Fruit fly (Drosophila melanogaster) whole organism, wandering third instar larva: Measurements from ENCODE around the gene CG32536.

Experiments used
- Dfd ChIP-seq: fragments of >200 bp; optimal IDR thresholded peaks from 2 replicates; lab custom pipeline; 2017; ENCODE audit warnings: missing biosample characterization, missing genetic modification characterization
- Hr78 ChIP-seq: fragments of >200 bp; optimal IDR thresholded peaks from 2 replicates; lab custom pipeline; 2017; ENCODE audit warnings: missing biosample characterization, missing genetic modification characterization
- Mio ChIP-seq: sonication (Bioruptor generic); optimal IDR thresholded peaks from 2 replicates; lab custom pipeline; 2016; ENCODE audit warnings: missing biosample characterization, missing genetic modification characterization
- N ChIP-seq: fragments of >200 bp; optimal IDR thresholded peaks from 2 replicates; lab custom pipeline; 2018; ENCODE audit warnings: missing biosample characterization, missing external identifiers, missing genetic modification characterization
- Vsx2 ChIP-seq: fragments of 200-300, 225-300 bp; sonication (Bioruptor generic); optimal IDR thresholded peaks from 2 replicates; lab custom pipeline; 2018; ENCODE audit warnings: missing biosample characterization, missing genetic modification characterization; ENCODE audit not compliant: partially characterized antibody
- brk ChIP-seq: fragments of 200-800 bp; sonication (Bioruptor generic); optimal IDR thresholded peaks from 2 replicates; lab custom pipeline; 2016; ENCODE audit warnings: missing biosample characterization, mild to moderate bottlenecking, missing genetic modification characterization
- dsf ChIP-seq: sonication (Bioruptor generic); optimal IDR thresholded peaks from 2 replicates; lab custom pipeline; 2016; ENCODE audit warnings: missing biosample characterization, missing genetic modification characterization, borderline replicate concordance
- ey ChIP-seq: fragments of 200-800 bp; sonication (Bioruptor generic); optimal IDR thresholded peaks from 2 replicates; lab custom pipeline; 2016; ENCODE audit warnings: missing biosample characterization, missing genetic modification characterization
- fru ChIP-seq: fragments of 200-800 bp; sonication (Bioruptor generic); optimal IDR thresholded peaks from 3 replicates; lab custom pipeline; 2016; ENCODE audit warnings: missing biosample characterization, mild to moderate bottlenecking, missing genetic modification characterization
- h ChIP-seq: fragments of 200-800 bp; sonication (Bioruptor generic); optimal IDR thresholded peaks from 3 replicates; lab custom pipeline; 2016; ENCODE audit warnings: missing biosample characterization, mild to moderate bottlenecking, missing genetic modification characterization
- psq ChIP-seq: fragments of 200-800 bp; sonication (Bioruptor generic); optimal IDR thresholded peaks from 3 replicates; lab custom pipeline; 2017; ENCODE audit warnings: missing biosample characterization, mild to moderate bottlenecking, missing genetic modification characterization, moderate library complexity
- usp ChIP-seq: fragments of >200 bp; optimal IDR thresholded peaks from 2 replicates; lab custom pipeline; 2017; ENCODE audit warnings: missing biosample characterization, missing genetic modification characterization
- woc ChIP-seq: sonication (Bioruptor generic); optimal IDR thresholded peaks from 2 replicates; lab custom pipeline; 2016; ENCODE audit warnings: missing biosample characterization, mild to moderate bottlenecking, missing genetic modification characterization

DNA sequence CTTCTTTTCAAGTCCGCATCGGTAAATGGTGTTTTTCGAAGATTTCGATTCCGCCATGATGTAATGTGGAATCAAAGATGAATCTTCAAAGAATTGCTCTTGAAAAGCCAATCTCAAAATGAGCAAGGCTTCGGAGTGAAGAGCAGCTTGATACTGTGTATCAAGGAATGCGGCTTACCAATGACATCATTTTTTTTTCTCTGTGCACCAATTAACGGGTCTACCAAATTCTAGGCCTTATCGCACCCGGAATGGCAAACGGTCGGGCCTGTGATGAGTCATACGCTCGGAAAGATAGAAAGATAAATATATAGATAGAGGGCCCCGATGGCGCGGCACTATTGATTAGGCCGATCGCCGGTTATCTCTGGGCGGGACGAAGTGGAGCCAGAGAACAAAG, 39.9 kb upstream of the CG32536 start:
- TF ChIP-seq Dfd (GFP tag; lab: Kevin White, UChicago) (no peak), ey (GFP tag; lab: Kevin White, UChicago) (peak; percentile 42), dsf (GFP tag; lab: Kevin White, UChicago) (no peak), h (GFP tag; lab: Kevin White, UChicago) (peak; percentile 36), brk (GFP tag; lab: Kevin White, UChicago) (no peak), Hr78 (GFP tag; lab: Kevin White, UChicago) (no peak), Vsx2 (GFP tag; lab: Kevin White, UChicago) (no peak), fru (GFP tag; lab: Kevin White, UChicago) (no peak), psq (no peak), woc (no peak), Mio (GFP tag; lab: Kevin White, UChicago) (no peak), N (GFP tag; lab: Kevin White, UChicago) (no peak), usp (no peak)
